Fruit fly (Drosophila melanogaster) whole organism, embryonic: ENCODE results near the gene Sirup.

Experiments
- CG10543 ChIP-seq: fragments of 200-800 bp; sonication (Bioruptor generic); optimal IDR thresholded peaks from 3 replicates; lab custom pipeline; 2017; ENCODE audit warnings: missing biosample characterization, mild to moderate bottlenecking, missing genetic modification characterization, moderate library complexity
- CG10979 ChIP-seq: fragments of 200-800 bp; sonication (Bioruptor generic); optimal IDR thresholded peaks from 2 replicates; lab custom pipeline; 2018; ENCODE audit warnings: missing biosample characterization, mild to moderate bottlenecking, missing genetic modification characterization, moderate library complexity
- CG11456 ChIP-seq: fragments of 200-800 bp; sonication (Bioruptor generic); IDR thresholded peaks from 3 replicates; pipeline ENCODE4 v1.3.6; 2022; ENCODE audit warnings: missing biosample characterization, missing genetic modification characterization
- CG11696 ChIP-seq: fragments of 200-800 bp; sonication (Bioruptor generic); IDR thresholded peaks from 2 replicates; pipeline ENCODE4 v1.3.6; 2022; ENCODE audit warnings: missing biosample characterization, missing genetic modification characterization
- CG11723 ChIP-seq: fragments of 200-800 bp; sonication (Bioruptor generic); optimal IDR thresholded peaks from 2 replicates; lab custom pipeline; 2017; ENCODE audit warnings: missing biosample characterization, mild to moderate bottlenecking, missing genetic modification characterization
- CG12071 ChIP-seq: fragments of 200-800 bp; sonication (Bioruptor generic); optimal IDR thresholded peaks from 3 replicates; lab custom pipeline; 2018; ENCODE audit warnings: missing biosample characterization, mild to moderate bottlenecking, missing genetic modification characterization
- CG13624 ChIP-seq: fragments of 200-800 bp; sonication (Bioruptor generic); optimal IDR thresholded peaks from 2 replicates; lab custom pipeline; 2016; ENCODE audit warnings: missing biosample characterization, missing genetic modification characterization
- CG14441 ChIP-seq: fragments of 200-800 bp; sonication (Bioruptor generic); IDR thresholded peaks from 2 replicates; pipeline ENCODE4 v1.3.6; 2022; ENCODE audit warnings: missing biosample characterization, missing genetic modification characterization
- CG15696 ChIP-seq: fragments of 200-800 bp; sonication (Bioruptor generic); optimal IDR thresholded peaks from 2 replicates; lab custom pipeline; 2019; ENCODE audit warnings: missing biosample characterization, mild to moderate bottlenecking, missing genetic modification characterization, moderate library complexity
- CG16813 ChIP-seq: fragments of 200-800 bp; sonication (Bioruptor generic); IDR thresholded peaks from 3 replicates; pipeline ENCODE4 v1.3.6; 2022; ENCODE audit warnings: missing biosample characterization, missing genetic modification characterization; ENCODE audit not compliant: partially characterized antibody
- CG17912 ChIP-seq: fragments of 200-800 bp; sonication (Bioruptor generic); optimal IDR thresholded peaks from 2 replicates; lab custom pipeline; 2018; ENCODE audit warnings: missing biosample characterization, mild to moderate bottlenecking, missing genetic modification characterization
- CG1792 ChIP-seq: fragments of 200-800 bp; sonication (Bioruptor generic); optimal IDR thresholded peaks from 2 replicates; lab custom pipeline; 2016; ENCODE audit warnings: missing biosample characterization, missing genetic modification characterization
- CG18011 ChIP-seq: fragments of 200-800 bp; sonication (Bioruptor generic); optimal IDR thresholded peaks from 2 replicates; lab custom pipeline; 2017; ENCODE audit warnings: missing biosample characterization, missing genetic modification characterization, mild to moderate bottlenecking, moderate library complexity, missing genotype
- CG1832 ChIP-seq: fragments of 200-800 bp; sonication (Bioruptor generic); optimal IDR thresholded peaks from 2 replicates; lab custom pipeline; 2017; ENCODE audit warnings: missing biosample characterization, mild to moderate bottlenecking, missing genetic modification characterization, inconsistent platforms
- CG18619 ChIP-seq: fragments of 200-800 bp; sonication (Bioruptor generic); optimal IDR thresholded peaks from 3 replicates; lab custom pipeline; 2017; ENCODE audit warnings: missing biosample characterization, mild to moderate bottlenecking, missing genetic modification characterization
- CG18764 ChIP-seq: fragments of 200-800 bp; sonication (Bioruptor generic); optimal IDR thresholded peaks from 3 replicates; lab custom pipeline; 2016; ENCODE audit warnings: missing biosample characterization, missing genetic modification characterization
- CG2678 ChIP-seq: fragments of 200-800 bp; sonication (Bioruptor generic); optimal IDR thresholded peaks from 3 replicates; lab custom pipeline; 2019; ENCODE audit warnings: missing biosample characterization, mild to moderate bottlenecking, missing genetic modification characterization, moderate library complexity
- CG2875 ChIP-seq: fragments of 200-800 bp; sonication (Bioruptor generic); optimal IDR thresholded peaks from 2 replicates; lab custom pipeline; 2017; ENCODE audit warnings: missing biosample characterization, mild to moderate bottlenecking, missing genetic modification characterization, missing genetic modification reagents
- CG30431 ChIP-seq: fragments of 200-800 bp; sonication (Bioruptor generic); optimal IDR thresholded peaks from 2 replicates; lab custom pipeline; 2017; ENCODE audit warnings: missing biosample characterization, missing genetic modification characterization
- CG3407 ChIP-seq: fragments of 200-800 bp; sonication (Bioruptor generic); optimal IDR thresholded peaks from 2 replicates; lab custom pipeline; 2018; ENCODE audit warnings: missing biosample characterization, mild to moderate bottlenecking, missing genetic modification characterization
- CG6654 ChIP-seq: fragments of 200-800 bp; sonication (Bioruptor generic); optimal IDR thresholded peaks from 2 replicates; lab custom pipeline; 2017; ENCODE audit warnings: missing biosample characterization, mild to moderate bottlenecking, missing genetic modification characterization
- CG6683 ChIP-seq: fragments of 200-800 bp; sonication (Bioruptor generic); optimal IDR thresholded peaks from 2 replicates; lab custom pipeline; 2017; ENCODE audit warnings: missing biosample characterization, mild to moderate bottlenecking, missing genetic modification characterization, missing genetic modification reagents
- CG6689 ChIP-seq: fragments of 200-800 bp; sonication (Bioruptor generic); IDR thresholded peaks from 2 replicates; pipeline ENCODE4 v1.3.6; 2022; ENCODE audit warnings: missing biosample characterization, missing genetic modification characterization
- CG6854 ChIP-seq: fragments of 200-800 bp; sonication (Bioruptor generic); optimal IDR thresholded peaks from 3 replicates; lab custom pipeline; 2017; ENCODE audit warnings: missing biosample characterization, mild to moderate bottlenecking, missing genetic modification characterization
- CG8944 ChIP-seq: fragments of 200-800 bp; sonication (Bioruptor generic); optimal IDR thresholded peaks from 3 replicates; lab custom pipeline; 2016; ENCODE audit warnings: missing biosample characterization, missing genetic modification characterization
- CG9797 ChIP-seq: fragments of 200-800 bp; sonication (Bioruptor generic); optimal IDR thresholded peaks from 3 replicates; lab custom pipeline; 2018; ENCODE audit warnings: missing biosample characterization, mild to moderate bottlenecking, missing genetic modification characterization
- Chrac-16 ChIP-seq: fragments of 200-800 bp; sonication (Bioruptor generic); optimal IDR thresholded peaks from 3 replicates; lab custom pipeline; 2016; ENCODE audit warnings: missing biosample characterization, missing genetic modification characterization
- Dip2 ChIP-seq: fragments of 200-800 bp; sonication (Bioruptor generic); IDR thresholded peaks from 2 replicates; pipeline ENCODE4 v1.3.6; 2022; ENCODE audit warnings: missing biosample characterization, missing genetic modification characterization
- Dll ChIP-seq: fragments of 200-800 bp; sonication (Bioruptor generic); IDR thresholded peaks from 4 replicates; pipeline ENCODE4 v1.3.6; 2022; ENCODE audit warnings: missing biosample characterization, missing genetic modification characterization; ENCODE audit not compliant: partially characterized antibody
- Ets97D ChIP-seq: fragments of 200-800 bp; sonication (Bioruptor generic); optimal IDR thresholded peaks from 3 replicates; lab custom pipeline; 2016; ENCODE audit warnings: missing biosample characterization, missing genetic modification characterization
- Gsc ChIP-seq: fragments of 200-800 bp; sonication (Bioruptor generic); IDR thresholded peaks from 2 replicates; pipeline ENCODE4 v1.3.6; 2022; ENCODE audit warnings: missing biosample characterization, missing genetic modification characterization
- Hmx ChIP-seq: fragments of 200-800 bp; sonication (Bioruptor generic); optimal IDR thresholded peaks from 2 replicates; lab custom pipeline; 2016; ENCODE audit warnings: missing biosample characterization, missing genetic modification characterization
- Hsf ChIP-seq: fragments of 200-800 bp; sonication (Bioruptor generic); optimal IDR thresholded peaks from 3 replicates; lab custom pipeline; 2016; ENCODE audit warnings: missing biosample characterization, missing genetic modification characterization
- MESR4 ChIP-seq: fragments of 200-800 bp; sonication (Bioruptor generic); optimal IDR thresholded peaks from 2 replicates; lab custom pipeline; 2018; ENCODE audit warnings: missing biosample characterization, mild to moderate bottlenecking, missing genetic modification characterization, moderate library complexity
- Myb ChIP-seq: fragments of 200-800 bp; sonication (Bioruptor generic); optimal IDR thresholded peaks from 2 replicates; lab custom pipeline; 2016; ENCODE audit warnings: missing biosample characterization, missing genetic modification characterization
- YL-1 ChIP-seq: fragments of 200-800 bp; sonication (Bioruptor generic); optimal IDR thresholded peaks from 3 replicates; lab custom pipeline; 2017; ENCODE audit warnings: missing biosample characterization, mild to moderate bottlenecking, missing genetic modification characterization
- ash1 ChIP-seq: fragments of 200-800 bp; sonication (Bioruptor generic); optimal IDR thresholded peaks from 2 replicates; lab custom pipeline; 2018; ENCODE audit warnings: missing biosample characterization, mild to moderate bottlenecking, missing genetic modification characterization
- dm ChIP-seq: fragments of 200-800 bp; sonication (Bioruptor generic); optimal IDR thresholded peaks from 3 replicates; lab custom pipeline; 2016; ENCODE audit warnings: missing biosample characterization, missing genetic modification characterization
- h ChIP-seq: fragments of >200 bp; optimal IDR thresholded peaks from 2 replicates; lab custom pipeline; 2017
- insv ChIP-seq, 2 experiments: fragments of 200-800 bp; sonication (Bioruptor generic); optimal IDR thresholded peaks; 3 replicates each; lab custom pipeline; 2016 to 2018; ENCODE audit warnings: missing biosample characterization in 2 of 2, missing genetic modification characterization in 2 of 2
- kni ChIP-seq: fragments of 200-800 bp; sonication (Bioruptor generic); optimal IDR thresholded peaks from 3 replicates; lab custom pipeline; 2017; ENCODE audit warnings: mild to moderate bottlenecking, missing biosample characterization, missing genetic modification reagents, missing genetic modification characterization
- lab ChIP-seq: fragments of 200-800 bp; sonication (Bioruptor generic); optimal IDR thresholded peaks from 3 replicates; lab custom pipeline; 2017; ENCODE audit warnings: missing biosample characterization, missing genetic modification characterization, mild to moderate bottlenecking, moderate library complexity, missing genetic modification reagents
- lbe ChIP-seq: fragments of 200-800 bp; sonication (Bioruptor generic); optimal IDR thresholded peaks from 2 replicates; lab custom pipeline; 2016; ENCODE audit warnings: missing biosample characterization, mild to moderate bottlenecking, missing genetic modification characterization
- oc ChIP-seq: fragments of 200-800 bp; sonication (Bioruptor generic); optimal IDR thresholded peaks from 2 replicates; lab custom pipeline; 2018; ENCODE audit warnings: missing biosample characterization, mild to moderate bottlenecking, missing genetic modification characterization, moderate library complexity
- sc ChIP-seq, 3 experiments: fragments of >200 bp in 2 of 3; fragments of 200-800 bp in 1 of 3; sonication (Bioruptor generic) in 1 of 3; optimal IDR thresholded peaks; 2 replicates in 2 of 3; 3 replicates in 1 of 3; lab custom pipeline; 2017; ENCODE audit warnings: mild to moderate bottlenecking in 1 of 3, missing biosample characterization in 1 of 3, missing genetic modification characterization in 1 of 3, missing genetic modification reagents in 1 of 3
- slou ChIP-seq: fragments of 200-800 bp; sonication (Bioruptor generic); optimal IDR thresholded peaks from 3 replicates; lab custom pipeline; 2016; ENCODE audit warnings: missing biosample characterization, missing genetic modification characterization
- tll ChIP-seq, 2 experiments: fragments of 200-800 bp in 1 of 2; fragments of >200 bp in 1 of 2; sonication (Bioruptor generic) in 1 of 2; optimal IDR thresholded peaks; 2 replicates each; lab custom pipeline; 2017 to 2019; ENCODE audit warnings: missing biosample characterization in 2 of 2, missing genetic modification characterization in 2 of 2, mild to moderate bottlenecking in 1 of 2, moderate library complexity in 1 of 2
- trem ChIP-seq: fragments of 200-800 bp; optimal IDR thresholded peaks from 3 replicates; lab custom pipeline; 2019; ENCODE audit warnings: missing biosample characterization, mild to moderate bottlenecking, missing genetic modification characterization, moderate library complexity
- ttk ChIP-seq: fragments of 200-800 bp; sonication (Bioruptor generic); IDR thresholded peaks from 2 replicates; pipeline ENCODE4 v2.1.2; 2022; ENCODE audit warnings: missing biosample characterization, missing genetic modification characterization
- vvl ChIP-seq: fragments of 200-800 bp; sonication (Bioruptor generic); IDR thresholded peaks from 2 replicates; pipeline ENCODE4 v1.3.6; 2022; ENCODE audit warnings: missing biosample characterization, missing genetic modification characterization
- yki ChIP-seq: fragments of >200 bp; optimal IDR thresholded peaks from 3 replicates; lab custom pipeline; 2018

Sirup gene

DNA sequence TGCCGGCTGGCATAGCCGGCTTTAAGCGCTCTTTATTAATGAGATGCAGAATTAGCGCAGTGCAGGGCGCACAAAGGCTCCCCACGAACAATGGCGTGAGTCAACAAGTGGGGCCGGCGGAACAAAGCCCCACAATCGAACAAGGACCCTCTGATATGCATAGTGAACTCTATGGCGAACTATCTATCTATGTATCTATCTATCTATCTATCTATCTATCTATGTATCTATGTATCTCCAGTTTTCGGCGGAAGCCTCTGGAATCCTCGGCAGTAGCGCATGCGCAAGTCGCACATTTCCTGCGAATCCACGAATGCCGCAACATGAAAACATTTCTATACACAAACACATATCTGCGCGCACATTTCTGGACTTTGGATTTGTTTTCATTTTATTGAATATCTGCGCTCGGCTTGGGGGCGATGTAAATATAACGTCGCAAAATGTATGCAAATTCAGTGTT is 1.9 kb downstream of the Sirup start (continued):
- TF ChIP-seq CG30431 (GFP tag; lab: Kevin White, UChicago) = no peak
- no peak for TF ChIP-seq CG8944 (GFP tag; lab: Kevin White, UChicago)
- peak; percentile 63 for TF ChIP-seq lab (GFP tag; lab: Kevin White, UChicago)
- no peak for TF ChIP-seq CG18011 (GFP tag; lab: Kevin White, UChicago)
- TF ChIP-seq Dll (GFP tag; lab: Robert Waterston, UW) = no peak
- no peak for TF ChIP-seq Dip2
- TF ChIP-seq CG1792 (GFP tag; lab: Kevin White, UChicago) = no peak
- no peak for TF ChIP-seq CG11696 (GFP tag; lab: Robert Waterston, UW)
- TF ChIP-seq CG14441 (GFP tag; lab: Robert Waterston, UW) = no peak
- TF ChIP-seq CG18619 = peak; percentile 41
- TF ChIP-seq CG11723 (GFP tag; lab: Kevin White, UChicago) = no peak
- no peak for TF ChIP-seq CG6689
- no peak for TF ChIP-seq CG18764 (GFP tag; lab: Kevin White, UChicago)
- no peak for TF ChIP-seq yki (lab: Kevin White, UChicago)
- no peak for TF ChIP-seq CG15696
- no peak for TF ChIP-seq MESR4
- TF ChIP-seq kni = no peak
- no peak for TF ChIP-seq ash1 (GFP tag; lab: Kevin White, UChicago)
- TF ChIP-seq dm (GFP tag; lab: Kevin White, UChicago) = no peak
- no peak for TF ChIP-seq CG3407 (GFP tag; lab: Kevin White, UChicago)
- TF ChIP-seq CG6654 (GFP tag; lab: Kevin White, UChicago) = peak; percentile 26
- no peak for TF ChIP-seq CG1832 (GFP tag; lab: Kevin White, UChicago)
- TF ChIP-seq Ets97D = no peak
- TF ChIP-seq CG17912 (GFP tag; lab: Kevin White, UChicago) = no peak
- peak; percentile 50 for TF ChIP-seq CG13624 (GFP tag; lab: Kevin White, UChicago)
- TF ChIP-seq Myb (GFP tag; lab: Kevin White, UChicago) = peak; percentile 12
- TF ChIP-seq Chrac-16 (GFP tag; lab: Kevin White, UChicago) = no peak
- TF ChIP-seq YL-1 (GFP tag; lab: Kevin White, UChicago) = no peak
- no peak for TF ChIP-seq oc
- no peak for TF ChIP-seq insv (GFP tag; optimal IDR thresholded peaks at IDR 0.05; lab: Kevin White, UChicago)
- peak; percentile 23; the same call in 1 of the 2 replicates for TF ChIP-seq vvl (GFP tag; lab: Robert Waterston, UW)
- no peak for TF ChIP-seq CG2875
- no peak for TF ChIP-seq Hmx (GFP tag; lab: Kevin White, UChicago)
- TF ChIP-seq ttk (GFP tag; lab: Robert Waterston, UW) = no peak
- no peak for TF ChIP-seq CG10979 (tag; lab: Kevin White, UChicago)
- TF ChIP-seq CG6683 (GFP tag; lab: Kevin White, UChicago) = no peak
- TF ChIP-seq CG10543 = peak; percentile 25
- TF ChIP-seq lbe (GFP tag; lab: Kevin White, UChicago) = peak; percentile 82
- no peak for TF ChIP-seq CG12071 (GFP tag; lab: Kevin White, UChicago)
- TF ChIP-seq sc (optimal IDR thresholded peaks at IDR 0.05; lab: Kevin White, UChicago) = no peak
- no peak for TF ChIP-seq sc (GFP tag; optimal IDR thresholded peaks at IDR 0.05; lab: Kevin White, UChicago)
- peak; percentile 20 for TF ChIP-seq Hsf (GFP tag; lab: Kevin White, UChicago)
- TF ChIP-seq CG11456 = 0 out of 3 replicates have a peak, but pooled peaks have one; percentile 27
- TF ChIP-seq CG16813 (GFP tag; lab: Robert Waterston, UW) = 0 out of 3 replicates have a peak, but pooled peaks have one; percentile 13
- no peak for TF ChIP-seq trem
- TF ChIP-seq tll (GFP tag; optimal IDR thresholded peaks at IDR 0.05; lab: Kevin White, UChicago) = no peak
- no peak for TF ChIP-seq slou (GFP tag; lab: Kevin White, UChicago)
- TF ChIP-seq CG6854 (GFP tag; lab: Kevin White, UChicago) = peak; percentile 4
- peak; percentile 45 for TF ChIP-seq CG2678 (tag; lab: Kevin White, UChicago)
- no peak for TF ChIP-seq h (lab: Kevin White, UChicago)
- no peak for TF ChIP-seq Gsc
- no peak for TF ChIP-seq CG9797
